Worm (Caenorhabditis elegans) whole organism, L1 larva: Measurements from ENCODE around the gene srg-1.

Experiments
- C16A3.4 ChIP-seq: fragments of 150-350 bp; optimal IDR thresholded peaks from 2 replicates; lab custom pipeline; 2014; ENCODE audit warnings: missing biosample characterization, missing genetic modification characterization
- C34B4.2 ChIP-seq: sonication (generic microtip); optimal IDR thresholded peaks from 2 replicates; lab custom pipeline; 2017; ENCODE audit warnings: mild to moderate bottlenecking, missing genetic modification characterization, missing compliant biosample characterization
- Y116A8C.19 ChIP-seq: sonication (generic microtip); optimal IDR thresholded peaks from 2 replicates; lab custom pipeline; 2016; ENCODE audit warnings: missing compliant biosample characterization, missing genetic modification characterization, borderline replicate concordance
- alr-1 ChIP-seq: fragments of 200-800 bp; sonication (Bioruptor generic); optimal IDR thresholded peaks from 2 replicates; lab custom pipeline; 2018; ENCODE audit warnings: borderline replicate concordance, mild to moderate bottlenecking, missing genetic modification characterization, missing compliant biosample characterization
- aly-2 ChIP-seq: fragments of 150-350 bp; optimal IDR thresholded peaks from 2 replicates; lab custom pipeline; 2014; ENCODE audit warnings: missing biosample characterization, missing genetic modification characterization
- blmp-1 ChIP-seq: fragments of 150-350 bp; optimal IDR thresholded peaks from 2 replicates; lab custom pipeline; 2014; ENCODE audit warnings: missing biosample characterization, missing genetic modification characterization
- ceh-88 ChIP-seq: fragments of 200-800 bp; sonication (Bioruptor generic); IDR thresholded peaks from 2 replicates; pipeline ENCODE4 v1.3.6; 2022; ENCODE audit warnings: missing genetic modification characterization, missing compliant biosample characterization
- ces-1 ChIP-seq: fragments of 150-350 bp; optimal IDR thresholded peaks from 2 replicates; lab custom pipeline; 2014; ENCODE audit warnings: missing biosample characterization, missing genetic modification reagents, missing genetic modification characterization
- dpl-1 ChIP-seq, 3 experiments: fragments of 150-350 bp in 2 of 3; sonication (generic microtip) in 1 of 3; optimal IDR thresholded peaks; 2 replicates each; lab custom pipeline; 2014 to 2017; ENCODE audit warnings: missing biosample characterization in 3 of 3, missing genetic modification characterization in 3 of 3, missing genetic modification reagents in 3 of 3
- efl-1 ChIP-seq, 4 experiments: fragments of 150-350 bp; optimal IDR thresholded peaks in 3 of 4; peaks in 1 of 4; 1 replicate in 1 of 4; 2 replicates in 3 of 4; lab custom pipeline; 2014; ENCODE audit warnings: missing biosample characterization in 2 of 4, missing genetic modification characterization in 2 of 4, missing genetic modification reagents in 2 of 4
- egl-27 ChIP-seq, 2 experiments: fragments of 150-350 bp in 1 of 2; sonication (generic microtip); optimal IDR thresholded peaks; 3 replicates each; lab custom pipeline; 2017 to 2018; ENCODE audit warnings: missing biosample characterization in 2 of 2, missing genetic modification characterization in 2 of 2, missing genetic modification reagents in 2 of 2
- elt-2 ChIP-seq: sonication (generic microtip); optimal IDR thresholded peaks from 2 replicates; lab custom pipeline; 2016; ENCODE audit warnings: missing genetic modification characterization, mild to moderate bottlenecking, inconsistent platforms, missing compliant biosample characterization, missing genetic modification reagents
- elt-3 ChIP-seq, 6 experiments: fragments of 150-350 bp in 1 of 6; sonication (generic microtip); optimal IDR thresholded peaks; 2 replicates each; lab custom pipeline; 2017 to 2018; ENCODE audit warnings: missing biosample characterization in 6 of 6, missing genetic modification characterization in 6 of 6, inconsistent platforms in 1 of 6
- fkh-10 ChIP-seq: sonication (generic microtip); optimal IDR thresholded peaks from 2 replicates; lab custom pipeline; 2017; ENCODE audit warnings: missing biosample characterization, missing genetic modification reagents, missing genetic modification characterization
- fkh-8 ChIP-seq: sonication (generic microtip); optimal IDR thresholded peaks from 2 replicates; lab custom pipeline; 2016; ENCODE audit warnings: mild to moderate bottlenecking, missing genetic modification characterization, missing compliant biosample characterization
- fos-1 ChIP-seq: fragments of 150-350 bp; optimal IDR thresholded peaks from 2 replicates; lab custom pipeline; 2014; ENCODE audit warnings: missing biosample characterization, missing genetic modification characterization
- grh-1 ChIP-seq: fragments of 200-800 bp; sonication (Bioruptor generic); IDR thresholded peaks from 2 replicates; pipeline ENCODE4 v1.3.6; 2022; ENCODE audit warnings: missing genetic modification reagents, missing genetic modification characterization, missing compliant biosample characterization
- hlh-17 ChIP-seq: fragments of 200-800 bp; sonication (Bioruptor generic); optimal IDR thresholded peaks from 2 replicates; lab custom pipeline; 2018; ENCODE audit warnings: missing genetic modification characterization, mild to moderate bottlenecking, missing compliant biosample characterization, moderate library complexity, borderline replicate concordance
- hlh-4 ChIP-seq: sonication (generic microtip); optimal IDR thresholded peaks from 2 replicates; lab custom pipeline; 2016; ENCODE audit warnings: mild to moderate bottlenecking, missing genetic modification characterization, missing compliant biosample characterization
- jun-1 ChIP-seq: fragments of 150-350 bp; optimal IDR thresholded peaks from 2 replicates; lab custom pipeline; 2014; ENCODE audit warnings: missing biosample characterization, missing genetic modification reagents, missing genetic modification characterization
- lin-14 ChIP-seq: fragments of 200-800 bp; sonication (Bioruptor generic); optimal IDR thresholded peaks from 2 replicates; lab custom pipeline; 2018; ENCODE audit warnings: mild to moderate bottlenecking, missing genetic modification characterization, moderate library complexity, missing compliant biosample characterization
- lin-35 ChIP-seq, 2 experiments: fragments of 150-350 bp; optimal IDR thresholded peaks; 2 replicates each; lab custom pipeline; 2014; ENCODE audit warnings: missing biosample characterization in 2 of 2, missing genetic modification characterization in 2 of 2, missing genetic modification reagents in 2 of 2
- lsy-2 ChIP-seq, 2 experiments: fragments of 150-350 bp; optimal IDR thresholded peaks; 2 replicates each; lab custom pipeline; 2014; ENCODE audit warnings: missing biosample characterization in 2 of 2, missing genetic modification characterization in 2 of 2
- mab-9 ChIP-seq: fragments of 200-800 bp; sonication (Bioruptor generic); IDR thresholded peaks from 2 replicates; pipeline ENCODE4 v1.3.6; 2022; ENCODE audit warnings: missing genetic modification reagents, missing genetic modification characterization, missing compliant biosample characterization
- mdl-1 ChIP-seq, 2 experiments: fragments of 150-350 bp; optimal IDR thresholded peaks; 2 replicates each; lab custom pipeline; 2014 to 2017; ENCODE audit warnings: missing biosample characterization in 2 of 2, missing genetic modification characterization in 2 of 2, inconsistent platforms in 1 of 2
- mef-2 ChIP-seq: fragments of 150-350 bp; optimal IDR thresholded peaks from 2 replicates; lab custom pipeline; 2014; ENCODE audit warnings: missing biosample characterization, missing genetic modification characterization
- mep-1 ChIP-seq: fragments of 150-350 bp; optimal IDR thresholded peaks from 2 replicates; lab custom pipeline; 2014; ENCODE audit warnings: missing biosample characterization, missing genetic modification characterization
- nhr-11 ChIP-seq: fragments of 150-350 bp; optimal IDR thresholded peaks from 2 replicates; lab custom pipeline; 2014; ENCODE audit warnings: missing biosample characterization, missing genetic modification characterization
- nhr-12 ChIP-seq: sonication (generic microtip); optimal IDR thresholded peaks from 2 replicates; lab custom pipeline; 2017; ENCODE audit warnings: missing biosample characterization, missing genetic modification characterization
- nhr-237 ChIP-seq: fragments of 150-350 bp; optimal IDR thresholded peaks from 2 replicates; lab custom pipeline; 2014; ENCODE audit warnings: missing biosample characterization, missing genetic modification characterization
- nhr-71 ChIP-seq: sonication (generic microtip); optimal IDR thresholded peaks from 2 replicates; lab custom pipeline; 2016; ENCODE audit warnings: mild to moderate bottlenecking, missing genetic modification characterization, moderate library complexity, missing compliant biosample characterization
- nhr-76 ChIP-seq: sonication (generic microtip); optimal IDR thresholded peaks from 2 replicates; lab custom pipeline; 2017; ENCODE audit warnings: missing biosample characterization, missing genetic modification characterization
- nhr-77 ChIP-seq: fragments of 150-350 bp; optimal IDR thresholded peaks from 2 replicates; lab custom pipeline; 2014; ENCODE audit warnings: missing biosample characterization, missing genetic modification characterization
- nhr-85 ChIP-seq: sonication (generic microtip); peaks from one replicate; lab custom pipeline; 2016; ENCODE audit warnings: missing genetic modification characterization, inconsistent platforms, missing compliant biosample characterization
- pax-3 ChIP-seq: fragments of 200-800 bp; sonication (Bioruptor generic); optimal IDR thresholded peaks from 2 replicates; lab custom pipeline; 2018; ENCODE audit warnings: mild to moderate bottlenecking, missing genetic modification characterization, moderate library complexity, missing compliant biosample characterization
- rnt-1 ChIP-seq: sonication (generic microtip); optimal IDR thresholded peaks from 2 replicates; lab custom pipeline; 2016; ENCODE audit warnings: mild to moderate bottlenecking, missing genetic modification characterization, moderate library complexity, missing compliant biosample characterization
- snpc-4 ChIP-seq: fragments of 150-350 bp; optimal IDR thresholded peaks from 2 replicates; lab custom pipeline; 2014; ENCODE audit warnings: missing biosample characterization, missing genetic modification characterization
- snu-23 ChIP-seq: sonication (generic microtip); optimal IDR thresholded peaks from 2 replicates; lab custom pipeline; 2016; ENCODE audit warnings: missing genetic modification characterization, missing compliant biosample characterization
- swsn-7 ChIP-seq: sonication (generic microtip); optimal IDR thresholded peaks from 2 replicates; lab custom pipeline; 2016; ENCODE audit warnings: missing genetic modification characterization, missing compliant biosample characterization
- unc-130 ChIP-seq: fragments of 150-350 bp; optimal IDR thresholded peaks from 2 replicates; lab custom pipeline; 2017; ENCODE audit warnings: missing biosample characterization, missing genetic modification characterization, inconsistent platforms
- unc-62 ChIP-seq: fragments of 150-350 bp; optimal IDR thresholded peaks from 2 replicates; lab custom pipeline; 2014; ENCODE audit warnings: missing biosample characterization, missing genetic modification reagents, missing genetic modification characterization
- unc-86 ChIP-seq: sonication (generic microtip); optimal IDR thresholded peaks from 2 replicates; lab custom pipeline; 2016; ENCODE audit warnings: missing genetic modification characterization, missing compliant biosample characterization
- vab-15 ChIP-seq: sonication (generic microtip); optimal IDR thresholded peaks from 2 replicates; lab custom pipeline; 2017; ENCODE audit warnings: missing genotype, mild to moderate bottlenecking, missing genetic modification characterization, missing compliant biosample characterization
- zag-1 ChIP-seq: fragments of 150-350 bp; optimal IDR thresholded peaks from 2 replicates; lab custom pipeline; 2014; ENCODE audit warnings: missing biosample characterization, missing genetic modification characterization
- ztf-4 ChIP-seq: fragments of 150-350 bp; optimal IDR thresholded peaks from 2 replicates; lab custom pipeline; 2014; ENCODE audit warnings: missing biosample characterization, missing genetic modification characterization

Gene srg-1

DNA sequence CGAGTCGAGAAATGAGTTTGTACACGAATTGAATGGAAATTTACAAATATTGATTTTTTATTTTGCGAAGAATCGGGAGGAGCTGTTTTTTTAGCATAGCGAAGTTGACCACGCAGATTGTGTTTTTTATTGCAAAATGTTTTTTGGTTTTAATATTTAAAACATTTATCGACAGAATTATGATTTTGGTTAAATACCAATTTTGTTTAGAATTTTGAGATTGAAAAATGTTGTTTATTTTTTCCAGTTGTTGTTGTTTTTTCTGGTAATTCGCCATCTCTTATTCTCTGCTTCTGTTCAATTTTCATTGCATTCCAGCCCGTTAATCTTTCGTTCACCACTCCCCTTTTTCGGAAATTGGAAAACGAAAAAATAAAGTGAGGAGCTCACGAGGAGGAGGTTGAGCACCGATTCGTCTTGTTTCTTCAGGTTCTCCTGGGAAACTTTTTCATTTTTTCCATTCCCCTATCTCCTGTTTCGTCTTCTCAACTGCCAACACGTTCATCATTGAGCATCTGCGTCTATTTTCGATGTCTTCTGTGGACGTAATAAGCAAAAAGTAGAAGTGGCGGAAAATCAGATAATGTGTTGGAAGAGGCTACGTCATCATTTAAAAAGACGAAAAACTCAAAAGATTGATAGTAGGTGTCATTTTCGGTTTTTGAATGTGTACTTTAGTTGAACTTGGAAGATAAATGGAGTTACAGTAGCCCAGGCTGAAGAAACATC is 38.0 kb upstream of the srg-1 start, which contains the start of gene F47D12.7:
TSS of gene F47D12.7 (minus strand) at position 51 of the 729 bp plus-strand sequence.
- TF ChIP-seq rnt-1 (no peak), efl-1 (optimal IDR thresholded peaks at IDR 0.05; lab: Kevin White, UChicago) (no peak), efl-1 (GFP tag; optimal IDR thresholded peaks at IDR 0.05 in 1 of 2; lab: Kevin White, UChicago) (no peak), snu-23 (GFP tag; lab: Kevin White, UChicago) (no peak), elt-3 (tag; optimal IDR thresholded peaks at IDR 0.05; lab: Kevin White, UChicago) (no peak), alr-1 (tag; lab: Kevin White, UChicago) (no peak), ces-1 (GFP tag; lab: Kevin White, UChicago) (no peak), mab-9 (no peak), nhr-76 (no peak), fos-1 (tag; lab: Kevin White, UChicago) (no peak), aly-2 (tag; lab: Kevin White, UChicago) (no peak), lin-35 (GFP tag; optimal IDR thresholded peaks at IDR 0.05; lab: Kevin White, UChicago) (no peak), ceh-88 (GFP tag; lab: Robert Waterston, UW) (no peak)

DNA sequence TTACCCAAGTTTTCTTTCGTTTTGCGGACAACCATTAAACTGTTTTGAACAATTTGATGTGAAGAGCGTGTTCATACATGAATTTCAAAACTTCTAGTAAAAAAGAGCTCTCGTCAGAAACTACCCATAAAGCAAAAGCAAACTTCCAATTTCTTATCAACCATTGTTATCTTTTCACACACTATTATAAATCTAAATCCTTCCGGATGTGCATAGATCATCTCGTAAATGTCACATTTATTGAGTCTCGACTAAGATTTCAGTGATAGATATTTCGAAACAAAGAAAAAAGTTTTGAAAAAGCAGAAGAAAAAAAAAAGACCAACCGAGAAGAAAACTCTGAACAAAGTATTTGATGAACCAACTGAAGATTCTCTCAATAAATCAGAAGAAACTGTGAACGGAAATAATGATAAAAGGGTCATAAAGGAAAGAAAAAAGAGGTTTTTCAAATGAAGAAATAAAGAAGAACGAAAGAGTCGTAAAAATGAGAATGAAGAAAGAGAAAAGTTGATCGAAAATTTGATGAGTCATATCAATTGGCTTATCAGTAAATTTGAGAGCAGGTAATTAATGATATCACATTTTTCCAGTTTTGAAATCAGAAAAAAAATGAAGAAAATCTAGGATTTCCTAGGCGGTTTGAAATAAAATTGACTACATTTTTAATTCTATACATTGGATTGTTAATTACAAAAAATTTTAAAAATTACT is 32.5 kb upstream of the srg-1 start:
- TF ChIP-seq elt-2 (tag; lab: Kevin White, UChicago) (peak; percentile 34), swsn-7 (no peak), nhr-77 (tag; lab: Kevin White, UChicago) (no peak), nhr-237 (tag; lab: Kevin White, UChicago) (no peak), fos-1 (tag; lab: Kevin White, UChicago) (peak; percentile 3), snu-23 (GFP tag; lab: Kevin White, UChicago) (no peak), blmp-1 (tag; lab: Kevin White, UChicago) (no peak), ceh-88 (GFP tag; lab: Robert Waterston, UW) (no peak), unc-86 (tag; lab: Kevin White, UChicago) (no peak)
- TF ChIP-seq, all 84 proteins: peak for 2

DNA sequence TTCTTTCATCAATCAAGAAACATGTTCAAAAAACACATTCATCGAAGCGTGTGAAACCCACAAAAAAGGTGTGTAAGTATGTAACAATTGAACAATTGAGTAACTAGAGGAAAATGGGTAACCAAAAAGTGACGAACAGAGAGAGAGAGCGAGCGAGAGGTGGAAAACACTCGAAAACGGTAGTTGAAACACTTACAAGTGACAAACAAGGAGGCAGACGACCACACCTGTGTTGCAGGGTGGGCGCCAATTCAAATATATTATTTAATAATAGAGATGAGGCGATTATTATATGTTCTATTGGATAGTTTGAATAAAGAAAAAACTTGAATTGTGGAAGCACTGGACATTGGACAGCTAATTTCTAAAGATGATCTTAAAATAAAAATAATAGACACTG is 31.2 kb upstream of the srg-1 start:
- TF ChIP-seq nhr-77 (tag; lab: Kevin White, UChicago) (no peak), lsy-2 (tag; optimal IDR thresholded peaks at IDR 0.05; lab: Kevin White, UChicago) (peak in 1 of 2 experiments; percentile 9), mab-9 (no peak), fkh-8 (tag; lab: Kevin White, UChicago) (no peak), zag-1 (tag; lab: Kevin White, UChicago) (no peak), unc-62 (GFP tag; lab: Kevin White, UChicago) (no peak), hlh-4 (no peak), ceh-88 (GFP tag; lab: Robert Waterston, UW) (no peak), egl-27 (tag; optimal IDR thresholded peaks at IDR 0.05; lab: Kevin White, UChicago) (no peak), dpl-1 (GFP tag; optimal IDR thresholded peaks at IDR 0.05; lab: Kevin White, UChicago) (peak; percentile 34 to 73 (median 46)), lin-14 (GFP tag; lab: Kevin White, UChicago) (peak; percentile 64), nhr-85 (peak; percentile 35), ztf-4 (tag; lab: Kevin White, UChicago) (no peak), nhr-11 (tag; lab: Kevin White, UChicago) (no peak), blmp-1 (tag; lab: Kevin White, UChicago) (peak; percentile 10), C16A3.4 (tag; lab: Kevin White, UChicago) (no peak), mef-2 (tag; lab: Kevin White, UChicago) (no peak), lin-35 (GFP tag; optimal IDR thresholded peaks at IDR 0.05; lab: Kevin White, UChicago) (peak; percentile 47 to 66), hlh-17 (no peak), snu-23 (GFP tag; lab: Kevin White, UChicago) (peak; percentile 9), vab-15 (tag; lab: Kevin White, UChicago) (no peak), mep-1 (tag; lab: Kevin White, UChicago) (no peak), Y116A8C.19 (no peak), grh-1 (no peak), pax-3 (tag; lab: Kevin White, UChicago) (no peak), unc-86 (tag; lab: Kevin White, UChicago) (no peak), fkh-10 (GFP tag; lab: Kevin White, UChicago) (no peak), nhr-71 (tag; lab: Kevin White, UChicago) (no peak), mdl-1 (tag; optimal IDR thresholded peaks at IDR 0.05; lab: Kevin White, UChicago) (no peak), snpc-4 (tag; lab: Kevin White, UChicago) (no peak), unc-130 (no peak), C34B4.2 (tag; lab: Kevin White, UChicago) (no peak), nhr-12 (tag; lab: Kevin White, UChicago) (no peak), jun-1 (tag; lab: Kevin White, UChicago) (no peak)
